Fruit fly (Drosophila melanogaster): ENCODE data around the gene CG44426.

Gene CG44426

dm6 chrX:21010541-21010940, 32.5 kb downstream of the CG44426 start:
- TF ChIP-seq CG8290 (GFP tag; optimal IDR thresholded peaks at IDR 0.05) (no peak), CG8290 (tag; optimal IDR thresholded peaks at IDR 0.05) (no peak), HmgZ (tag; optimal IDR thresholded peaks at IDR 0.05) (no peak), CG3838 (GFP tag; optimal IDR thresholded peaks at IDR 0.05) (no peak), Six4 (GFP tag; optimal IDR thresholded peaks at IDR 0.05) (no peak), Neu2 (GFP tag; optimal IDR thresholded peaks at IDR 0.05; ENCODE audit: borderline replicate concordance) (no peak), Xrp1 (GFP tag; IDR thresholded peaks at IDR 0.05) (no peak), CG16815 (GFP tag; optimal IDR thresholded peaks at IDR 0.05) (no peak), Trl (optimal IDR thresholded peaks at IDR 0.05) (peak in 1 of 2 experiments; percentile 1), Trl (GFP tag; optimal IDR thresholded peaks at IDR 0.05) (no peak)

dm6 chrX:21017568-21017967, 39.5 kb downstream of the CG44426 start:
- no peak for TF ChIP-seq CG32772 (GFP tag; IDR thresholded peaks at IDR 0.05)
- peak; percentile 12 for TF ChIP-seq sens (GFP tag)
- TF ChIP-seq Ets65A (GFP tag) = peak; percentile 82
- peak; percentile 67 for TF ChIP-seq CTCF (GFP tag; optimal IDR thresholded peaks at IDR 0.05)
- TF ChIP-seq CG12744 (GFP tag; optimal IDR thresholded peaks at IDR 0.05) = no peak
- peak; percentile 8 for TF ChIP-seq CG1529 (GFP tag; optimal IDR thresholded peaks at IDR 0.05)

dm6 chrX:21025788-21026187, 47.7 kb downstream of the CG44426 start, which contains the start of gene r-cup:
TSS of gene r-cup (minus strand) at chrX:21025888.
- TF ChIP-seq odd (GFP tag; optimal IDR thresholded peaks at IDR 0.05) = no peak
- TF ChIP-seq CG17612 (GFP tag; IDR thresholded peaks at IDR 0.05) = no peak
- no peak for TF ChIP-seq seq (GFP tag; IDR thresholded peaks at IDR 0.05)
- no peak for TF ChIP-seq D19B (GFP tag; optimal IDR thresholded peaks at IDR 0.05)
- TF ChIP-seq phol (tag; optimal IDR thresholded peaks at IDR 0.05) = no peak
- TF ChIP-seq chinmo (GFP tag; IDR thresholded peaks at IDR 0.05; ENCODE audit: partially characterized antibody) = no peak
- no peak for TF ChIP-seq CG1603 (tag; optimal IDR thresholded peaks at IDR 0.05)
- no peak for TF ChIP-seq CG3726 (GFP tag; IDR thresholded peaks at IDR 0.05)
- TF ChIP-seq tap (tag; optimal IDR thresholded peaks at IDR 0.05) = no peak
- TF ChIP-seq Dfd (GFP tag; optimal IDR thresholded peaks at IDR 0.05) = no peak
- TF ChIP-seq Adf1 (GFP tag; IDR thresholded peaks at IDR 0.05) = no peak
- no peak for TF ChIP-seq Meics (GFP tag; optimal IDR thresholded peaks at IDR 0.05)
- no peak for TF ChIP-seq CG10959 (GFP tag; IDR thresholded peaks at IDR 0.05)
- no peak for TF ChIP-seq CG32767 (GFP tag; IDR thresholded peaks at IDR 0.05)
- TF ChIP-seq TFAM (GFP tag; optimal IDR thresholded peaks at IDR 0.05) = no peak
- TF ChIP-seq CG34224 (GFP tag; IDR thresholded peaks at IDR 0.05; ENCODE audit: partially characterized antibody) = no peak
- no peak for TF ChIP-seq Chrac-16 (GFP tag; optimal IDR thresholded peaks at IDR 0.05)
- no peak for TF ChIP-seq CG13123 (GFP tag; optimal IDR thresholded peaks at IDR 0.05)

- TF ChIP-seq CG11560 (tag; IDR thresholded peaks at IDR 0.05) (no peak), zfh1 (GFP tag; IDR thresholded peaks at IDR 0.05) (no peak), amos (GFP tag; IDR thresholded peaks at IDR 0.05; ENCODE audit: partially characterized antibody) (peak; percentile 51; the same call in 1 of the 2 replicates), B-H1 (GFP tag; IDR thresholded peaks at IDR 0.05) (no peak), tin (GFP tag; optimal IDR thresholded peaks at IDR 0.05) (no peak), yki (optimal IDR thresholded peaks at IDR 0.05) (no peak), shn (GFP tag; optimal IDR thresholded peaks at IDR 0.05) (no peak), Hmx (GFP tag; optimal IDR thresholded peaks at IDR 0.05) (no peak), Adf1 (GFP tag; IDR thresholded peaks at IDR 0.05) (peak; percentile 8; the same call in 1 of the 2 replicates), CG4617 (GFP tag; optimal IDR thresholded peaks at IDR 0.05; ENCODE audit: borderline replicate concordance) (no peak), BEAF-32 (GFP tag; optimal IDR thresholded peaks at IDR 0.05) (peak; percentile 72), sc (optimal IDR thresholded peaks at IDR 0.05) (no peak), sc (GFP tag; optimal IDR thresholded peaks at IDR 0.05) (no peak), bbx (GFP tag; IDR thresholded peaks at IDR 0.05; ENCODE audit: partially characterized antibody) (peak; percentile 53), abd-A (tag; optimal IDR thresholded peaks at IDR 0.05) (no peak), z (GFP tag; IDR thresholded peaks at IDR 0.05) (no peak), Pdp1 (GFP tag; optimal IDR thresholded peaks at IDR 0.05) (peak in 1 of 2 experiments; percentile 8), CG1529 (GFP tag; optimal IDR thresholded peaks at IDR 0.05) (peak; percentile 40)
Observed at dm6 chrX:21027929-21028575, 50.0 kb downstream of the CG44426 start, which contains the start of gene CG1532. TSS of gene CG1532 (minus strand) at chrX:21028361.

Measured in whole organism, embryonic.